Worm (Caenorhabditis elegans) whole organism, L3 larva: Measurements from ENCODE around the gene F15E6.6.

Experiments
- egl-27 ChIP-seq: sonication (generic microtip); optimal IDR thresholded peaks from 4 replicates; lab custom pipeline; 2017; ENCODE audit warnings: missing biosample characterization, missing genetic modification reagents, missing genetic modification characterization
- lsy-12 ChIP-seq: sonication (generic microtip); optimal IDR thresholded peaks from 2 replicates; lab custom pipeline; 2016; ENCODE audit warnings: mild to moderate bottlenecking, missing genetic modification characterization, missing compliant biosample characterization
- mdl-1 ChIP-seq: fragments of 150-350 bp; optimal IDR thresholded peaks from 2 replicates; lab custom pipeline; 2014; ENCODE audit warnings: missing biosample characterization, missing genetic modification characterization
- nhr-11 ChIP-seq: fragments of 150-350 bp; optimal IDR thresholded peaks from 2 replicates; lab custom pipeline; 2014; ENCODE audit warnings: missing biosample characterization, missing genetic modification characterization
- pha-4 ChIP-seq: fragments of 150-350 bp; optimal IDR thresholded peaks from 2 replicates; lab custom pipeline; 2014; ENCODE audit warnings: missing biosample characterization, missing genetic modification reagents, missing genetic modification characterization
- unc-62 ChIP-seq: fragments of 150-350 bp; sonication (generic microtip); optimal IDR thresholded peaks from 4 replicates; lab custom pipeline; 2014; ENCODE audit warnings: missing biosample characterization, missing genetic modification reagents, missing genetic modification characterization
- ztf-11 ChIP-seq: fragments of 150-350 bp; optimal IDR thresholded peaks from 2 replicates; lab custom pipeline; 2014; ENCODE audit warnings: missing biosample characterization, missing genetic modification characterization

- no peak for TF ChIP-seq ztf-11 (tag; lab: Kevin White, UChicago)
- no peak for TF ChIP-seq lsy-12 (tag; lab: Kevin White, UChicago)
- no peak for TF ChIP-seq egl-27 (tag; lab: Kevin White, UChicago)
- no peak for TF ChIP-seq pha-4 (tag; lab: Kevin White, UChicago)
- TF ChIP-seq nhr-11 (tag; lab: Kevin White, UChicago), result no peak
- TF ChIP-seq unc-62 (GFP tag; lab: Kevin White, UChicago), result no peak
- TF ChIP-seq mdl-1 (tag; lab: Kevin White, UChicago), result no peak
Measured at ce11 chrIV:4289267-4289666, 5.3 kb upstream of the F15E6.6 start, which contains the start of gene F15E6.5.
